Fruit fly (Drosophila melanogaster) whole organism, adult: ENCODE measurements around the gene Gk1.

Source experiments
- CG11617 ChIP-seq: fragments of 200-800 bp; sonication (Bioruptor generic); optimal IDR thresholded peaks from 2 replicates; lab custom pipeline; 2017; ENCODE audit warnings: mild to moderate bottlenecking, missing biosample characterization, missing genetic modification reagents, missing genetic modification characterization
- CG12768 ChIP-seq: fragments of 200-800 bp; sonication (Bioruptor generic); optimal IDR thresholded peaks from 2 replicates; lab custom pipeline; 2017; ENCODE audit warnings: missing biosample characterization, missing genetic modification characterization, mild to moderate bottlenecking, moderate library complexity, missing genetic modification reagents
- CG14711 ChIP-seq: fragments of 200-800 bp; sonication (Bioruptor generic); optimal IDR thresholded peaks from 2 replicates; lab custom pipeline; 2018; ENCODE audit warnings: missing biosample characterization, mild to moderate bottlenecking, missing genetic modification characterization, moderate library complexity
- CG1620 ChIP-seq: fragments of 200-800 bp; sonication (Bioruptor generic); optimal IDR thresholded peaks from 2 replicates; lab custom pipeline; 2016; ENCODE audit warnings: missing biosample characterization, missing genetic modification characterization
- CG33017 ChIP-seq: fragments of 200-800 bp; sonication (Bioruptor generic); optimal IDR thresholded peaks from 2 replicates; lab custom pipeline; 2018; ENCODE audit warnings: missing biosample characterization, mild to moderate bottlenecking, missing genetic modification characterization, moderate library complexity
- CG5204 ChIP-seq: fragments of 200-800 bp; sonication (Bioruptor generic); optimal IDR thresholded peaks from 2 replicates; lab custom pipeline; 2016; ENCODE audit warnings: missing biosample characterization, missing genetic modification characterization
- CG7045 ChIP-seq: fragments of 200-800 bp; sonication (Bioruptor generic); optimal IDR thresholded peaks from 2 replicates; lab custom pipeline; 2017; ENCODE audit warnings: missing biosample characterization, mild to moderate bottlenecking, missing genetic modification characterization
- CG7101 ChIP-seq: fragments of 200-800 bp; sonication (Bioruptor generic); optimal IDR thresholded peaks from 2 replicates; lab custom pipeline; 2018; ENCODE audit warnings: missing biosample characterization, mild to moderate bottlenecking, missing genetic modification characterization, moderate library complexity
- Clk ChIP-seq: fragments of 200-800 bp; sonication (Bioruptor generic); optimal IDR thresholded peaks from 2 replicates; lab custom pipeline; 2017; ENCODE audit warnings: missing biosample characterization, missing genetic modification characterization
- Crg-1 ChIP-seq: fragments of 200-800 bp; sonication (Bioruptor generic); optimal IDR thresholded peaks from 2 replicates; lab custom pipeline; 2016; ENCODE audit warnings: missing biosample characterization, missing genetic modification characterization
- Hr96 ChIP-seq: fragments of 200-800 bp; sonication (Bioruptor generic); optimal IDR thresholded peaks from 2 replicates; lab custom pipeline; 2016; ENCODE audit warnings: missing biosample characterization, missing genetic modification characterization
- Mnt ChIP-seq: fragments of 200-800 bp; sonication (Bioruptor generic); optimal IDR thresholded peaks from 2 replicates; lab custom pipeline; 2016; ENCODE audit warnings: missing biosample characterization, mild to moderate bottlenecking, missing genetic modification characterization
- bab1 ChIP-seq: fragments of 200-800 bp; sonication (Bioruptor generic); optimal IDR thresholded peaks from 3 replicates; lab custom pipeline; 2019; ENCODE audit warnings: missing biosample characterization, mild to moderate bottlenecking, missing genetic modification characterization, moderate library complexity
- cic ChIP-seq: fragments of 200-800 bp; sonication (Bioruptor generic); optimal IDR thresholded peaks from 2 replicates; lab custom pipeline; 2017; ENCODE audit warnings: missing biosample characterization, mild to moderate bottlenecking, missing genetic modification characterization, moderate library complexity
- cnc ChIP-seq, 2 experiments: fragments of >200 bp; optimal IDR thresholded peaks; 2 replicates each; lab custom pipeline; 2017
- kay ChIP-seq: fragments of 200-800 bp; sonication (Bioruptor generic); peaks from one replicate; lab custom pipeline; 2016; ENCODE audit warnings: missing biosample characterization, missing genetic modification characterization, borderline replicate concordance
- ovo ChIP-seq: fragments of 200-800 bp; sonication (Bioruptor generic); optimal IDR thresholded peaks from 2 replicates; lab custom pipeline; 2016; ENCODE audit warnings: missing biosample characterization, missing genetic modification characterization
- pad ChIP-seq: fragments of 200-800 bp; sonication (Bioruptor generic); optimal IDR thresholded peaks from 3 replicates; lab custom pipeline; 2017; ENCODE audit warnings: missing biosample characterization, missing genetic modification characterization, mild to moderate bottlenecking, moderate library complexity, missing genetic modification reagents
- tj ChIP-seq: fragments of 200-800 bp; sonication (Bioruptor generic); optimal IDR thresholded peaks from 3 replicates; lab custom pipeline; 2017; ENCODE audit warnings: missing biosample characterization, mild to moderate bottlenecking, missing genetic modification characterization, moderate library complexity
- toe ChIP-seq: fragments of 200-800 bp; sonication (Bioruptor generic); optimal IDR thresholded peaks from 2 replicates; lab custom pipeline; 2016; ENCODE audit warnings: missing biosample characterization, missing genetic modification characterization

Gene Gk1

DNA sequence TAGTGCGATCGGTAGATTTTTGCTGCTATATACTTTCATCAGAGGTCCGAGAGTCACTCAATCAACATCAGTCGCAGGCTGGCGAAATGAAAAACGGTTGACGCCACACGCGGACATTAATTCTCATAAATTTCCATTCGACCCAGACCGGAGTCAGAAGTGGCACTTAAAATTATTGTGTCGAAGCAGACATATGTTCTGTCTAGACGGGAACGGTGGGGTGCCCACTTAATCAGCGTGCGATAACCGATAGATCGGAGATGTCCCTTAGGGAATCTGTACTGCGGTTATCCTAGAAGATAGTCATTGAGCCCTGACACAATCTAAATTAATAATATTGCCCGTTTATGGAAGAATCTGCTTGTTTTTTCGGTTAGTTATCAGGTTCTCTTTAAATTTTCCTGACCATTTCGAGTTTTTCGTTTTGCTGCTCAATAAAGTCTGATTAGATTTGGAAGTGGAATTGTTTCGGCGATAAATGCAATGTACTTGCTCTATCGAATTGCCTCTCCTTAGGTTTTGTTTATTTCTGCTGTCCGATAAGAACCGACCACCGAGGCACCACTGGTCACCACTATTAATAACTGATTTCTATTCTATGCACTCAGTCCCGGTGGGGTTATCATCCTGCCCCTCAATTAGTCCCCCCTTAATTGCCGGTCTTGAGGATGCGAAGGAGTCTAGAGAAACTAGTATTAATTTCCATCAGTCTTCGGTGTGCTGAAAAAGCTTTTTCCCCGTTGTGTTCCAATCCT lies 43.6 kb downstream of the Gk1 start:
- TF ChIP-seq CG7101 (tag; lab: Kevin White, UChicago): no peak
- no peak for TF ChIP-seq CG12768 (GFP tag; lab: Kevin White, UChicago)
- no peak for TF ChIP-seq Mnt (GFP tag; lab: Kevin White, UChicago)
- TF ChIP-seq Hr96 (GFP tag; lab: Kevin White, UChicago): no peak

DNA sequence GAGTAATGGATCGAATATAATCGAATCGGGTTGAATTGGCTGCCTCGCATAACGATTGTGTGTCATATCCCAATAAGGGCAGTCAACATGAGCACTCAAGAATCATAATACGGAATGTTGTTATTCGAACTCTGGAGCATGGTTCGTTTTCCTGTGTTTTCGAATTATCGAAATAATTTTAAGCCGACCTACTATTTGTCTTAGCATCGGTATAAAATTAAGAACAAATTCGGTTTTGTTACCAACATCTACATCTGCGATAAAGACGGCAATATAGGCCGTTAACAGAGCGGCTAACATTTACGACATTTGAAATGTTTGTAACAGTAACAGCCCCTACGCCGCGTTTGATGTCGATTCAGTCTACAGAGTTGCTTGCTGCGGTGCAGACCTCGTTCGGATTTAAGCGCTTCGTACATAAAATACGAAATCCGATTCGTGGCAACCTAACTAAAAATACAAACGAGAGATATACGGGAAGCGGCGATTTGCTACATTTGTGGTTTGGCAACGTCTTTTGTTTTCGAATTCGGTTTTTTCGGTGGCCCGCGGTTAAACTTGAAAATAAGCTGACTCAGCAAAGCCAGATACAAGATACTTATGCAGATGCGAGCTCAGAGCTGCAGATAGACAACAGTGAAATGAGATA lies 45.1 kb downstream of the Gk1 start:
- TF ChIP-seq CG33017 (peak; percentile 16), CG5204 (GFP tag; lab: Kevin White, UChicago) (no peak), kay (GFP tag; lab: Kevin White, UChicago) (no peak), Clk (no peak), Hr96 (GFP tag; lab: Kevin White, UChicago) (no peak), Mnt (GFP tag; lab: Kevin White, UChicago) (peak; percentile 31), CG11617 (GFP tag; lab: Kevin White, UChicago) (no peak), cic (GFP tag; lab: Kevin White, UChicago) (peak; percentile 29), pad (GFP tag; lab: Kevin White, UChicago) (peak; percentile 1), toe (GFP tag; lab: Kevin White, UChicago) (no peak), Crg-1 (GFP tag; lab: Kevin White, UChicago) (no peak), ovo (GFP tag; lab: Kevin White, UChicago) (no peak), CG7101 (tag; lab: Kevin White, UChicago) (peak; percentile 15), bab1 (GFP tag; lab: Kevin White, UChicago) (peak; percentile 51), tj (GFP tag; lab: Kevin White, UChicago) (peak; percentile 82), CG1620 (no peak), cnc (optimal IDR thresholded peaks at IDR 0.05; lab: Kevin White, UChicago) (no peak), CG14711 (tag; lab: Kevin White, UChicago) (peak; percentile 30), CG12768 (GFP tag; lab: Kevin White, UChicago) (peak; percentile 15), CG7045 (peak; percentile 4)

DNA sequence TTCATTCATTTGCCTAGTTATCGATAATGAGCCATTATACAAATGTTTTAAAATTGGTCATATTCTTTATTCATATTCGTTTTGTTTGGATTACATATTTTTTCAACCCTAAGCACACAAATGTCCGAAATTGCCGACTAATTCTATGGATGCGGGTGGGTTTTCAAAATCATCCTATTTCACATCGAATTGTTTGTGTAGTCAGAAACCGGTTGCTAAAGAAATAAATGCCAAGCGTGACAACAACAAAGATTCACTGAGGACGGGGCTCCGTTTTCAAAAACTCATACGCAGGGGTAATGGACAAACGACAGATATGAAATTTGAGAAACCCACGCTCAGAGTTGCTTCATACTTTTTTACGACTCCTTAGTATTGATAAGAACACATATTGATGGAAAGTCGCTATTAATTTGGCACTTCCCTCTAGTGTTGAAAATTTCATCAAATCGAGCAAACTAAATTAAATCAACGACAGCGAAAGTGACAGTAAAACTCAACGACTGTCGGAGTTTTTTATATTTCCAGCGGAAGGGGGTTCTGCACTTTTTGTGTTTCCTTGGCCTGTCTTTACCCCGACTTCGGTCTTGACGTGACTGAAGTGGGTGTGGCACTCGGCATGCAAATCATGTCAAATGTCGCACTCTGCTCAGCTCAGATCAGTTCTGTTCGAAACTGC lies 46.1 kb downstream of the Gk1 start:
- TF ChIP-seq tj (GFP tag; lab: Kevin White, UChicago): peak; percentile 7
- TF ChIP-seq pad (GFP tag; lab: Kevin White, UChicago): no peak

DNA sequence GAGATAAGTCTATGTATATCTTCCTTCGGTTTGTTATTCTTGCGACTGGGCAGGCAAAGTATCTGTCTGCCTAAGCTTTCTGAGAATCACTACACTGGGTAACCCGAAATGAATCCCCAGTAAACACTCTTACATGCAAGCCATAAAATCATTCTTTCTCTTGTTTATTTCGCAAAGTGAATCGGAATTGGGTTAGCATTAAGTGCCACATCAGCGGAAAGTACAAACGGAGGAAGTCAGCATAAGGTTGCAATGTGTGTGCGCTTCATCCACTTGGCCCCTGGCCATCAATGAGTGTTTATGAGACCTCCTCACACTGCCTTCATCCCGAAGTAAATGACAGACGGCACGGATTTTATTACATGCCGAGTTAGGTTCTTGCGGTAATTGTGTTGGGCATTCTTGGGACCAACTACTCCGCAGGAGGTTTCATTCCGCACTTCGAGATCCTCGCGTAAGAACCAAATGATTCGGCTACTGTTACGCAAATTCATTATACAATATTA lies 47.9 kb downstream of the Gk1 start:
- TF ChIP-seq toe (GFP tag; lab: Kevin White, UChicago) (no peak), cic (GFP tag; lab: Kevin White, UChicago) (no peak), tj (GFP tag; lab: Kevin White, UChicago) (peak; percentile 98)

DNA sequence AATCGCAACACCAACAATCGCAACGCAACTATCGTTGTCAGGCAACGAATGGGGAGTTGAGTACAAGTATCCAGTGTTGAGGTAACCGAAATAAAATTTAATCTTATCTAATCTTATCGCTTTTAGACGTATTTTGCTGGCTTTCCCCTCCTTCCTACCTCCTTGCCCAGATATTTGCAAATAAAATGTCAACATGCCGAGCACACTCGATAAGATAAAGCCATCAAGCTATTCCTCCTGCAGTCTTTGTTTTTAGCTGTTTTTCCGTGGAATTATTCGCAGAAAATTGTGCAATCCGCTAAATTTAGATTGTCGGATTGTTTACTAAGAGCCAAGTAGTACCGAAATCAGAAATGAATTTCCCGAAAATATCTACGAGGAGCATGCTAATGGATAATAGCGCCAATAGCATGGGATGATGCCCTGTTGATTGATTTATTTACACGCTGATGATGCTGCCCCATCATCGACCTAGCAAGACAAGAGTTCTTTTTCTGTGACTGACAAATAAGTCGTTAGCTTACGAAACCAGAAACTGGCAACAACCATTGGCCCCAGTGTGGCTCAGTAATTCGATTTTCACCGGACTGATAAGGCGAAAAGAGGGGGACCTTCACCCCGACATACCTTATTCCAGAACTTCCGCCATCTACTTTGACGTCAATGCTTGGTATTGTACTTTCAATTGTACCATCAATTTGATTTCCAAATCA lies 48.9 kb downstream of the Gk1 start:
- TF ChIP-seq cic (GFP tag; lab: Kevin White, UChicago) (peak; percentile 88), Hr96 (GFP tag; lab: Kevin White, UChicago) (no peak), CG7101 (tag; lab: Kevin White, UChicago) (peak; percentile 59), CG33017 (peak; percentile 70), CG12768 (GFP tag; lab: Kevin White, UChicago) (peak; percentile 19), cnc (optimal IDR thresholded peaks at IDR 0.05; lab: Kevin White, UChicago) (no peak), toe (GFP tag; lab: Kevin White, UChicago) (no peak), pad (GFP tag; lab: Kevin White, UChicago) (no peak), CG14711 (tag; lab: Kevin White, UChicago) (no peak), kay (GFP tag; lab: Kevin White, UChicago) (peak; percentile 96), Mnt (GFP tag; lab: Kevin White, UChicago) (peak; percentile 58), CG7045 (peak; percentile 19), tj (GFP tag; lab: Kevin White, UChicago) (no peak), Clk (peak; percentile 4), CG11617 (GFP tag; lab: Kevin White, UChicago) (peak; percentile 31), ovo (GFP tag; lab: Kevin White, UChicago) (peak; percentile 30)

DNA sequence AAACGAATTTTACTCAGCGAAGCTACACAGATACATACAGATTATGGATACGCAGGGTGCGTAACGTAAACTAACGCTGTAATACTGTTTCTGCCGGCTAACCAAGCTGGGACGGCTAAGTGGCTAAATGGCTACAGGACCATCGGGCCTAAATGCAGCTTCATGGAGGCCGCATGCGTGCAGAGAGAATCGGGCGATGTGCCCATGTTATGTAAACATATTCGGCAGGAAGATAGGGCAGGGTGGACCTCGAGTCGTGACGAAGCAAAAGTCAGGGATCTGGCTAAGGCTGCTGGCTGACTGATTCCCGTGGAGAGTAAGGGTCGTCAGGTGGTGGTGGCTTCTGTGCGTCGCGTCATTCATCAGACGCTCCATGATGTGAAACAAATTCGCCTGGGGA lies 52.0 kb downstream of the Gk1 start:
- TF ChIP-seq cic (GFP tag; lab: Kevin White, UChicago) (no peak), bab1 (GFP tag; lab: Kevin White, UChicago) (no peak)
